Worm (Caenorhabditis elegans) whole organism, L4 larva: ENCODE results near the gene M03A1.3.
A peak's percentile ranks its signal among the peaks of the same experiment; 100 is the strongest.

Experiments
- F10B5.3 ChIP-seq: sonication (generic microtip); optimal IDR thresholded peaks from 2 replicates; lab custom pipeline; 2016; ENCODE audit warnings: mild to moderate bottlenecking, missing genetic modification characterization, missing compliant biosample characterization
- F44E2.7 ChIP-seq: fragments of 200-800 bp; sonication (Bioruptor generic); IDR thresholded peaks from 2 replicates; pipeline ENCODE4 v2.1.2; 2022; ENCODE audit warnings: missing genetic modification characterization, missing compliant biosample characterization
- F49E8.2 ChIP-seq: sonication (generic microtip); optimal IDR thresholded peaks from 2 replicates; lab custom pipeline; 2016; ENCODE audit warnings: missing compliant biosample characterization, mild to moderate bottlenecking, missing genetic modification characterization, borderline replicate concordance
- T26A8.4 ChIP-seq: fragments of 200-800 bp; sonication (Bioruptor generic); IDR thresholded peaks from 2 replicates; pipeline ENCODE4 v1.3.6; 2022; ENCODE audit warnings: missing genetic modification characterization, missing compliant biosample characterization
- Y5F2A.4 ChIP-seq: fragments of 200-800 bp; sonication (Bioruptor generic); optimal IDR thresholded peaks from 2 replicates; lab custom pipeline; 2018; ENCODE audit warnings: mild to moderate bottlenecking, missing genetic modification characterization, missing compliant biosample characterization
- Y75B8A.6 ChIP-seq: fragments of 200-800 bp; sonication (Bioruptor generic); IDR thresholded peaks from 2 replicates; pipeline ENCODE4 v1.3.6; 2022; ENCODE audit warnings: missing genetic modification reagents, missing genetic modification characterization, missing compliant biosample characterization
- ZK546.5 ChIP-seq, 2 experiments: sonication (generic microtip); optimal IDR thresholded peaks; 2 replicates each; lab custom pipeline; 2017; ENCODE audit warnings: missing biosample characterization in 2 of 2, missing genetic modification characterization in 2 of 2
- aha-1 ChIP-seq: fragments of 150-350 bp; peaks from one replicate; lab custom pipeline; 2014; ENCODE audit warnings: missing biosample characterization, missing genetic modification characterization
- ama-1 ChIP-seq: fragments of 150-350 bp; optimal IDR thresholded peaks from 2 replicates; lab custom pipeline; 2014; ENCODE audit warnings: inconsistent platforms, mixed read lengths
- ceh-20 ChIP-seq: fragments of 200-800 bp; sonication (Bioruptor generic); IDR thresholded peaks from 2 replicates; pipeline ENCODE4 v1.3.6; 2022; ENCODE audit warnings: missing genetic modification reagents, missing genetic modification characterization, missing compliant biosample characterization
- ceh-28 ChIP-seq: fragments of 150-350 bp; optimal IDR thresholded peaks from 2 replicates; lab custom pipeline; 2014; ENCODE audit warnings: missing biosample characterization, missing genetic modification reagents, missing genetic modification characterization
- ceh-82 ChIP-seq: sonication (generic microtip); optimal IDR thresholded peaks from 2 replicates; lab custom pipeline; 2017; ENCODE audit warnings: missing biosample characterization, missing genetic modification characterization
- cey-2 ChIP-seq: sonication (generic microtip); optimal IDR thresholded peaks from 3 replicates; lab custom pipeline; 2017; ENCODE audit warnings: missing genetic modification characterization, mild to moderate bottlenecking, missing compliant biosample characterization, antibody characterized with exemption, borderline replicate concordance; ENCODE audit not compliant: insufficient read depth
- ctbp-1 ChIP-seq: fragments of 200-800 bp; sonication (Bioruptor generic); IDR thresholded peaks from 2 replicates; pipeline ENCODE4 v1.3.6; 2022; ENCODE audit warnings: missing genetic modification reagents, missing genetic modification characterization, missing compliant biosample characterization
- daf-16 ChIP-seq, 3 experiments: sonication (generic microtip); optimal IDR thresholded peaks; 2 replicates each; lab custom pipeline; 2016 to 2017; ENCODE audit warnings: missing genetic modification characterization in 3 of 3, missing genetic modification reagents in 3 of 3, mild to moderate bottlenecking in 2 of 3, missing compliant biosample characterization in 2 of 3, missing biosample characterization in 1 of 3, moderate library complexity in 1 of 3
- daf-8 ChIP-seq: fragments of 200-800 bp; sonication (Bioruptor generic); IDR thresholded peaks from 2 replicates; pipeline ENCODE4 v1.3.6; 2022; ENCODE audit warnings: missing genetic modification characterization, missing compliant biosample characterization
- dmd-6 ChIP-seq: fragments of 200-800 bp; sonication (Bioruptor generic); IDR thresholded peaks from 2 replicates; pipeline ENCODE4 v1.3.6; 2022; ENCODE audit warnings: missing genetic modification reagents, missing genetic modification characterization, missing compliant biosample characterization
- dmd-8 ChIP-seq: fragments of 200-800 bp; sonication (Bioruptor generic); IDR thresholded peaks from 2 replicates; pipeline ENCODE4 v1.3.6; 2022; ENCODE audit warnings: missing genetic modification characterization, missing compliant biosample characterization
- dmd-9 ChIP-seq: fragments of 200-800 bp; sonication (Bioruptor generic); IDR thresholded peaks from 2 replicates; pipeline ENCODE4 v1.3.6; 2022; ENCODE audit warnings: missing genetic modification reagents, missing genetic modification characterization, missing compliant biosample characterization
- dve-1 ChIP-seq: sonication (generic microtip); optimal IDR thresholded peaks from 2 replicates; lab custom pipeline; 2017; ENCODE audit warnings: antibody characterized with exemption, mild to moderate bottlenecking, missing genetic modification characterization, missing compliant biosample characterization; ENCODE audit not compliant: insufficient read depth
- egl-43 ChIP-seq: fragments of 200-800 bp; sonication (Bioruptor generic); IDR thresholded peaks from 2 replicates; pipeline ENCODE4 v1.3.6; 2022; ENCODE audit warnings: missing genetic modification reagents, missing genetic modification characterization, missing compliant biosample characterization
- fkh-10 ChIP-seq: fragments of 150-350 bp; optimal IDR thresholded peaks from 2 replicates; lab custom pipeline; 2014; ENCODE audit warnings: missing biosample characterization, missing genetic modification reagents, missing genetic modification characterization
- gei-8 ChIP-seq: fragments of 200-800 bp; sonication (Bioruptor generic); optimal IDR thresholded peaks from 2 replicates; lab custom pipeline; 2018; ENCODE audit warnings: mild to moderate bottlenecking, missing genetic modification characterization, missing compliant biosample characterization
- hlh-11 ChIP-seq: fragments of 200-800 bp; sonication (Bioruptor generic); optimal IDR thresholded peaks from 2 replicates; lab custom pipeline; 2018; ENCODE audit warnings: mild to moderate bottlenecking, missing genetic modification characterization, missing compliant biosample characterization
- hlh-30 ChIP-seq: sonication (generic microtip); optimal IDR thresholded peaks from 2 replicates; lab custom pipeline; 2017; ENCODE audit warnings: antibody characterized with exemption, mild to moderate bottlenecking, missing genetic modification characterization, missing compliant biosample characterization; ENCODE audit not compliant: insufficient read depth
- lim-7 ChIP-seq: fragments of 200-800 bp; sonication (Bioruptor generic); IDR thresholded peaks from 2 replicates; pipeline ENCODE4 v1.3.6; 2022; ENCODE audit warnings: missing genetic modification characterization, missing compliant biosample characterization
- lin-1 ChIP-seq: fragments of 200-800 bp; sonication (Bioruptor generic); IDR thresholded peaks from 2 replicates; pipeline ENCODE4 v1.3.6; 2022; ENCODE audit warnings: missing genetic modification reagents, missing genetic modification characterization, missing compliant biosample characterization
- lsy-2 ChIP-seq, 2 experiments: fragments of 150-350 bp in 1 of 2; sonication (generic microtip) in 1 of 2; optimal IDR thresholded peaks; 2 replicates each; lab custom pipeline; 2014 to 2017; ENCODE audit warnings: missing biosample characterization in 2 of 2, missing genetic modification characterization in 2 of 2
- madf-9 ChIP-seq: fragments of 200-800 bp; sonication (Bioruptor generic); conservative IDR thresholded peaks from 2 replicates; pipeline ENCODE4 v1.3.6; 2022; ENCODE audit warnings: missing genetic modification reagents, missing genetic modification characterization, missing compliant biosample characterization
- mdl-1 ChIP-seq, 2 experiments: fragments of 150-350 bp in 1 of 2; sonication (generic microtip) in 1 of 2; optimal IDR thresholded peaks; 2 replicates each; lab custom pipeline; 2014 to 2017; ENCODE audit warnings: missing biosample characterization in 2 of 2, missing genetic modification characterization in 2 of 2
- mxl-3 ChIP-seq: fragments of 200-800 bp; sonication (Bioruptor generic); optimal IDR thresholded peaks from 2 replicates; lab custom pipeline; 2018; ENCODE audit warnings: mild to moderate bottlenecking, missing genetic modification characterization, missing compliant biosample characterization
- nhr-11 ChIP-seq: fragments of 150-350 bp; optimal IDR thresholded peaks from 2 replicates; lab custom pipeline; 2014; ENCODE audit warnings: missing biosample characterization, missing genetic modification characterization
- nhr-111 ChIP-seq: fragments of 200-800 bp; sonication (Bioruptor generic); optimal IDR thresholded peaks from 2 replicates; lab custom pipeline; 2018; ENCODE audit warnings: mild to moderate bottlenecking, missing genetic modification characterization, missing compliant biosample characterization
- nhr-28 ChIP-seq: fragments of 150-350 bp; optimal IDR thresholded peaks from 2 replicates; lab custom pipeline; 2014; ENCODE audit warnings: missing biosample characterization, missing genetic modification characterization
- nhr-41 ChIP-seq: fragments of 200-800 bp; sonication (Bioruptor generic); IDR thresholded peaks from 2 replicates; pipeline ENCODE4 v1.3.6; 2022; ENCODE audit warnings: missing genetic modification reagents, missing genetic modification characterization, missing compliant biosample characterization
- nhr-48 ChIP-seq: sonication (generic microtip); optimal IDR thresholded peaks from 2 replicates; lab custom pipeline; 2016; ENCODE audit warnings: mild to moderate bottlenecking, missing genetic modification characterization, missing compliant biosample characterization
- nhr-77 ChIP-seq: fragments of 150-350 bp; optimal IDR thresholded peaks from 2 replicates; lab custom pipeline; 2014; ENCODE audit warnings: missing biosample characterization, missing genetic modification characterization
- php-3 ChIP-seq: fragments of 200-800 bp; sonication (Bioruptor generic); IDR thresholded peaks from 2 replicates; pipeline ENCODE4 v1.3.6; 2022; ENCODE audit warnings: missing genetic modification reagents, missing genetic modification characterization, missing compliant biosample characterization
- sdz-12 ChIP-seq: fragments of 200-800 bp; sonication (Bioruptor generic); optimal IDR thresholded peaks from 2 replicates; lab custom pipeline; 2018; ENCODE audit warnings: mild to moderate bottlenecking, missing genetic modification characterization, missing compliant biosample characterization
- set-16 ChIP-seq: fragments of 200-800 bp; sonication (Bioruptor generic); IDR thresholded peaks from 2 replicates; pipeline ENCODE4 v1.3.6; 2022; ENCODE audit warnings: missing genetic modification reagents, missing genetic modification characterization, missing compliant biosample characterization
- spr-1 ChIP-seq: sonication (generic microtip); optimal IDR thresholded peaks from 2 replicates; lab custom pipeline; 2016; ENCODE audit warnings: mild to moderate bottlenecking, missing genetic modification characterization, missing compliant biosample characterization
- spr-3 ChIP-seq: fragments of 200-800 bp; sonication (Bioruptor generic); optimal IDR thresholded peaks from 2 replicates; lab custom pipeline; 2018; ENCODE audit warnings: mild to moderate bottlenecking, missing genetic modification characterization, missing compliant biosample characterization
- tag-97 ChIP-seq: fragments of 200-800 bp; sonication (Bioruptor generic); IDR thresholded peaks from 2 replicates; pipeline ENCODE4 v1.3.6; 2022; ENCODE audit warnings: missing genetic modification characterization, missing compliant biosample characterization
- unc-130 ChIP-seq: sonication (generic microtip); optimal IDR thresholded peaks from 2 replicates; lab custom pipeline; 2016; ENCODE audit warnings: missing genetic modification reagents, missing genetic modification characterization, missing compliant biosample characterization
- unc-62 ChIP-seq, 3 experiments: fragments of 150-350 bp in 1 of 3; sonication (generic microtip); optimal IDR thresholded peaks in 2 of 3; peaks in 1 of 3; 1 replicate in 1 of 3; 2 replicates in 2 of 3; lab custom pipeline; 2014 to 2017; ENCODE audit warnings: missing biosample characterization in 3 of 3, missing genetic modification characterization in 3 of 3, missing genetic modification reagents in 3 of 3, missing genotype in 1 of 3
- vab-7 ChIP-seq: fragments of 200-800 bp; sonication (Bioruptor generic); IDR thresholded peaks from 2 replicates; pipeline ENCODE4 v1.3.6; 2022; ENCODE audit warnings: missing genetic modification reagents, missing genetic modification characterization, missing compliant biosample characterization
- zfp-3 ChIP-seq: fragments of 200-800 bp; sonication (Bioruptor generic); conservative IDR thresholded peaks from 2 replicates; pipeline ENCODE4 v1.3.6; 2022; ENCODE audit warnings: missing genetic modification reagents, missing genetic modification characterization, missing compliant biosample characterization
- zip-11 ChIP-seq: fragments of 200-800 bp; sonication (Bioruptor generic); IDR thresholded peaks from 2 replicates; pipeline ENCODE4 v1.3.6; 2022; ENCODE audit warnings: missing genetic modification characterization, missing compliant biosample characterization
- ztf-11 ChIP-seq: fragments of 150-350 bp; optimal IDR thresholded peaks from 2 replicates; lab custom pipeline; 2014; ENCODE audit warnings: missing biosample characterization, missing genetic modification characterization

Gene M03A1.3

DNA sequence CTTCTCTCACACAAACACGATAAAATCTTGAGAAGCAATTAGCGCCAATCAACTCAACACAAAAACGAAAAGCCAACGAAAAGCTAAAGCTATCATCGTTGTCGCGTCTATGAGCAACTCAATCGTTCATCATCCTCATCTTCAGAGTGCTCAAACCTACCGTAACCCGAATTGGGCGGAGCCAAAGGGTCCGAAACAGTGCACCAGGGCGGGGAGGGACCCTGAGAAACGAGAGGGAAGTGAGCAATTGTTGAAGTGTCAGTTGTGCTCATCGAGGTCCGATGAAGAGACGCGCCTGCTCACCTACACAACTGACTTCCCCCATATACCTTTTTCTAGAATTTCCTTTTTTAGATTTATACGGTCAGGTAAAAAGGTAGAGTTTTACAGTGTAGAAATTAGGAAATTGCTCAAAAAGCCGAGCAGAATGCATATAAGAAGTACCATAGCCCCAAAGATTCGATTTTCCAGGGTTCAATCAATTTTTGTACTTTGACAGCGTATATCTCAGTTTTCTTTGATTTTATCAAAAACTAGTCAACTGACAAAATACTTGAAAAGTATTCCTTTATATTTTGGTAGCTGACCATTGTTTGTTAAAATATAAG is 39.2 kb upstream of the M03A1.3 start, which contains the start of gene hlh-1:
Gene hlh-1 (plus strand): TSS at position 275 of the 608 bp plus-strand sequence.
- TF ChIP-seq hlh-30 (tag; lab: Kevin White, UChicago) = no peak
- no peak for TF ChIP-seq egl-43
- no peak for TF ChIP-seq Y5F2A.4
- TF ChIP-seq vab-7 = no peak
- TF ChIP-seq dmd-8 (GFP tag; lab: Robert Waterston, UW) = no peak
- TF ChIP-seq spr-1 = no peak
- no peak for TF ChIP-seq ZK546.5 (tag; optimal IDR thresholded peaks at IDR 0.05; lab: Kevin White, UChicago)
- TF ChIP-seq ceh-20 (GFP tag; lab: Robert Waterston, UW) = no peak
- no peak for TF ChIP-seq nhr-77 (tag; lab: Kevin White, UChicago)
- TF ChIP-seq nhr-11 (tag; lab: Kevin White, UChicago) = peak; percentile 47
- no peak for TF ChIP-seq php-3 (GFP tag; lab: Robert Waterston, UW)
- no peak for TF ChIP-seq daf-8 (GFP tag; lab: Robert Waterston, UW)
- TF ChIP-seq nhr-111 (GFP tag; lab: Kevin White, UChicago) = no peak
- no peak for TF ChIP-seq dve-1 (tag; lab: Kevin White, UChicago)
- TF ChIP-seq aha-1 = peak; percentile 68
- TF ChIP-seq ceh-82 = no peak
- TF ChIP-seq gei-8 (GFP tag; lab: Kevin White, UChicago) = no peak
- TF ChIP-seq spr-3 (GFP tag; lab: Kevin White, UChicago) = no peak
- no peak for TF ChIP-seq madf-9 (GFP tag; lab: Robert Waterston, UW)
- TF ChIP-seq hlh-11 = peak; percentile 47
- no peak for TF ChIP-seq Y75B8A.6
- TF ChIP-seq F44E2.7 (GFP tag; lab: Robert Waterston, UW) = no peak
- TF ChIP-seq mxl-3 (GFP tag; lab: Kevin White, UChicago) = no peak
- no peak for TF ChIP-seq lin-1
- peak; percentile 25; the same call in 1 of the 2 replicates for TF ChIP-seq set-16 (GFP tag; lab: Robert Waterston, UW)
- no peak for TF ChIP-seq nhr-48 (tag; lab: Kevin White, UChicago)
- no peak for TF ChIP-seq unc-130 (GFP tag; lab: Kevin White, UChicago)
- no peak for TF ChIP-seq dmd-6 (GFP tag; lab: Robert Waterston, UW)
- no peak for TF ChIP-seq nhr-41 (GFP tag; lab: Robert Waterston, UW)
- TF ChIP-seq ceh-28 (tag; lab: Kevin White, UChicago) = no peak
- TF ChIP-seq F49E8.2 (tag; lab: Kevin White, UChicago) = no peak
- no peak for TF ChIP-seq ama-1 (lab: Kevin White, UChicago)
- TF ChIP-seq ztf-11 = no peak
- no peak for TF ChIP-seq tag-97
- no peak for TF ChIP-seq zfp-3 (GFP tag; lab: Robert Waterston, UW)
- no peak for TF ChIP-seq mdl-1 (tag; optimal IDR thresholded peaks at IDR 0.05; lab: Kevin White, UChicago)
- TF ChIP-seq lsy-2 (tag; optimal IDR thresholded peaks at IDR 0.05; lab: Kevin White, UChicago) = peak in 1 of 2 experiments; percentile 46
- TF ChIP-seq zip-11 (GFP tag; lab: Robert Waterston, UW) = no peak
- TF ChIP-seq sdz-12 (GFP tag; lab: Kevin White, UChicago) = no peak
- TF ChIP-seq nhr-28 = no peak
- no peak for TF ChIP-seq fkh-10
- TF ChIP-seq ctbp-1 (GFP tag; lab: Robert Waterston, UW) = no peak
- no peak for TF ChIP-seq T26A8.4
- no peak for TF ChIP-seq F10B5.3
- no peak for TF ChIP-seq dmd-9 (GFP tag; lab: Robert Waterston, UW)
- no peak for TF ChIP-seq cey-2 (tag; lab: Kevin White, UChicago)
- TF ChIP-seq daf-16 (GFP tag; optimal IDR thresholded peaks at IDR 0.05; lab: Kevin White, UChicago) = peak in 1 of 2 experiments; percentile 57
- no peak for TF ChIP-seq daf-16 (tag; optimal IDR thresholded peaks at IDR 0.05; lab: Kevin White, UChicago)
- peak in 1 of 2 experiments; percentile 84 for TF ChIP-seq unc-62 (GFP tag; optimal IDR thresholded peaks at IDR 0.05 in 1 of 2; lab: Kevin White, UChicago)
- TF ChIP-seq unc-62 (tag; optimal IDR thresholded peaks at IDR 0.05; lab: Kevin White, UChicago) = no peak
- no peak for TF ChIP-seq lim-7
